Worm (Caenorhabditis elegans) whole organism, L3 larva: Measurements from ENCODE around the gene Y9C9A.16.
"Not testable (repeated sequence)": the region's sequence is repeated elsewhere in the genome, so short reads cannot be mapped to it uniquely, and the experiment has no call there.

Source experiments
- egl-27 ChIP-seq: sonication (generic microtip); optimal IDR thresholded peaks from 4 replicates; lab custom pipeline; 2017; ENCODE audit warnings: missing biosample characterization, missing genetic modification reagents, missing genetic modification characterization
- elt-2 ChIP-seq: sonication (generic microtip); optimal IDR thresholded peaks from 2 replicates; lab custom pipeline; 2016; ENCODE audit warnings: missing genetic modification reagents, mild to moderate bottlenecking, missing genetic modification characterization, missing compliant biosample characterization
- eor-1 ChIP-seq, 2 experiments: fragments of 150-350 bp; optimal IDR thresholded peaks; 2 replicates each; lab custom pipeline; 2014 to 2018; ENCODE audit warnings: missing biosample characterization in 2 of 2, missing genetic modification characterization in 2 of 2
- nhr-237 ChIP-seq: fragments of 150-350 bp; optimal IDR thresholded peaks from 2 replicates; lab custom pipeline; 2014; ENCODE audit warnings: missing biosample characterization, missing genetic modification characterization
- nhr-77 ChIP-seq: fragments of 150-350 bp; optimal IDR thresholded peaks from 2 replicates; lab custom pipeline; 2014; ENCODE audit warnings: missing biosample characterization, missing genetic modification characterization
- snpc-4 ChIP-seq: fragments of 150-350 bp; optimal IDR thresholded peaks from 2 replicates; lab custom pipeline; 2014; ENCODE audit warnings: missing biosample characterization, missing genetic modification characterization
- tbx-2 ChIP-seq: sonication (generic microtip); optimal IDR thresholded peaks from 2 replicates; lab custom pipeline; 2016; ENCODE audit warnings: mild to moderate bottlenecking, missing genetic modification characterization, missing compliant biosample characterization
- unc-62 ChIP-seq: fragments of 150-350 bp; sonication (generic microtip); optimal IDR thresholded peaks from 4 replicates; lab custom pipeline; 2014; ENCODE audit warnings: missing biosample characterization, missing genetic modification reagents, missing genetic modification characterization

DNA sequence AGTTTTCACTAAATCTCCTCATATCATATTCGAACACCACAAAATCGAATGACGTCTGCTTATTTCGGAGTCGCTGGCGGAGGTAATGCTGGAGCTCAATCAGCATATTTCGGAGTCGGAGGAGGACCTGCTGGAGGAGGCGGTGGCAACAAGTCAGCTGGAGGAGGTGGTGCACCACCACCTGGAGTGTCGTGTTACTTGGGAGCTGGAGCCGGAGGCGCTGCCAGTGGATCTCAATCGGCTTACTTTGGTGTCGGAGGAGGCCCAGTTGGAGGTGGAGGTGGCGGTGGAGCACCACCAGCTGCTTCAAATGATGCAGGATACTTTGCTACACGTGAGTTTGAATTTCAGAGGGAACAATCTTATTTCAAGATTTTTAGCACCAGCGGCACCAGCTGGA, 40.5 kb upstream of the Y9C9A.16 start, which contains the start of gene ssq-4:
- TF ChIP-seq nhr-77 (tag; lab: Kevin White, UChicago); elt-2 (tag; lab: Kevin White, UChicago); eor-1 (tag; optimal IDR thresholded peaks at IDR 0.05; lab: Kevin White, UChicago); snpc-4 (tag; lab: Kevin White, UChicago); nhr-237 (tag; lab: Kevin White, UChicago); egl-27; unc-62 (GFP tag; lab: Kevin White, UChicago); tbx-2 (tag; lab: Kevin White, UChicago): not testable (repeated sequence)
